Worm (Caenorhabditis elegans) whole organism, L1 larva: ENCODE data around the gene Y116F11A.3.

Experiments
- C16A3.4 ChIP-seq: fragments of 150-350 bp; optimal IDR thresholded peaks from 2 replicates; lab custom pipeline; 2014; ENCODE audit warnings: missing biosample characterization, missing genetic modification characterization
- aha-1 ChIP-seq: fragments of 150-350 bp; optimal IDR thresholded peaks from 2 replicates; lab custom pipeline; 2014; ENCODE audit warnings: missing biosample characterization, missing genetic modification characterization
- ceh-8 ChIP-seq: fragments of 200-800 bp; sonication (Bioruptor generic); optimal IDR thresholded peaks from 2 replicates; lab custom pipeline; 2018; ENCODE audit warnings: mild to moderate bottlenecking, missing genetic modification characterization, moderate library complexity, missing compliant biosample characterization
- dpl-1 ChIP-seq, 3 experiments: fragments of 150-350 bp in 2 of 3; sonication (generic microtip) in 1 of 3; optimal IDR thresholded peaks; 2 replicates each; lab custom pipeline; 2014 to 2017; ENCODE audit warnings: missing biosample characterization in 3 of 3, missing genetic modification characterization in 3 of 3, missing genetic modification reagents in 3 of 3
- dsc-1 ChIP-seq: sonication (generic microtip); optimal IDR thresholded peaks from 2 replicates; lab custom pipeline; 2016; ENCODE audit warnings: mild to moderate bottlenecking, missing genetic modification characterization, missing compliant biosample characterization
- efl-3 ChIP-seq: fragments of 200-800 bp; sonication (Bioruptor generic); optimal IDR thresholded peaks from 2 replicates; lab custom pipeline; 2018; ENCODE audit warnings: mild to moderate bottlenecking, missing genetic modification characterization, missing compliant biosample characterization
- elt-3 ChIP-seq, 6 experiments: fragments of 150-350 bp in 1 of 6; sonication (generic microtip); optimal IDR thresholded peaks; 2 replicates each; lab custom pipeline; 2017 to 2018; ENCODE audit warnings: missing biosample characterization in 6 of 6, missing genetic modification characterization in 6 of 6, inconsistent platforms in 1 of 6
- grh-1 ChIP-seq: fragments of 200-800 bp; sonication (Bioruptor generic); IDR thresholded peaks from 2 replicates; pipeline ENCODE4 v1.3.6; 2022; ENCODE audit warnings: missing genetic modification reagents, missing genetic modification characterization, missing compliant biosample characterization
- isw-1 ChIP-seq: fragments of 200-800 bp; sonication (Bioruptor generic); IDR thresholded peaks from 2 replicates; pipeline ENCODE4 v1.3.6; 2022; ENCODE audit warnings: missing genetic modification characterization, missing compliant biosample characterization
- lin-14 ChIP-seq: fragments of 200-800 bp; sonication (Bioruptor generic); optimal IDR thresholded peaks from 2 replicates; lab custom pipeline; 2018; ENCODE audit warnings: mild to moderate bottlenecking, missing genetic modification characterization, moderate library complexity, missing compliant biosample characterization
- lin-35 ChIP-seq, 2 experiments: fragments of 150-350 bp; optimal IDR thresholded peaks; 2 replicates each; lab custom pipeline; 2014; ENCODE audit warnings: missing biosample characterization in 2 of 2, missing genetic modification characterization in 2 of 2, missing genetic modification reagents in 2 of 2
- nhr-12 ChIP-seq: sonication (generic microtip); optimal IDR thresholded peaks from 2 replicates; lab custom pipeline; 2017; ENCODE audit warnings: missing biosample characterization, missing genetic modification characterization
- nhr-90 ChIP-seq: sonication (generic microtip); optimal IDR thresholded peaks from 2 replicates; lab custom pipeline; 2016; ENCODE audit warnings: mild to moderate bottlenecking, missing genetic modification characterization, missing compliant biosample characterization; ENCODE audit not compliant: poor library complexity
- pag-3 ChIP-seq: sonication (generic microtip); optimal IDR thresholded peaks from 2 replicates; lab custom pipeline; 2017; ENCODE audit warnings: missing genetic modification characterization, mild to moderate bottlenecking, missing compliant biosample characterization, antibody characterized with exemption, borderline replicate concordance; ENCODE audit not compliant: insufficient read depth
- pax-3 ChIP-seq: fragments of 200-800 bp; sonication (Bioruptor generic); optimal IDR thresholded peaks from 2 replicates; lab custom pipeline; 2018; ENCODE audit warnings: mild to moderate bottlenecking, missing genetic modification characterization, moderate library complexity, missing compliant biosample characterization
- rnt-1 ChIP-seq: sonication (generic microtip); optimal IDR thresholded peaks from 2 replicates; lab custom pipeline; 2016; ENCODE audit warnings: mild to moderate bottlenecking, missing genetic modification characterization, moderate library complexity, missing compliant biosample characterization
- snu-23 ChIP-seq: sonication (generic microtip); optimal IDR thresholded peaks from 2 replicates; lab custom pipeline; 2016; ENCODE audit warnings: missing genetic modification characterization, missing compliant biosample characterization
- sup-37 ChIP-seq: fragments of 200-800 bp; sonication (Bioruptor generic); optimal IDR thresholded peaks from 2 replicates; lab custom pipeline; 2018; ENCODE audit warnings: mild to moderate bottlenecking, missing genetic modification characterization, missing compliant biosample characterization
- unc-130 ChIP-seq: fragments of 150-350 bp; optimal IDR thresholded peaks from 2 replicates; lab custom pipeline; 2017; ENCODE audit warnings: missing biosample characterization, missing genetic modification characterization, inconsistent platforms
- unc-62 ChIP-seq: fragments of 150-350 bp; optimal IDR thresholded peaks from 2 replicates; lab custom pipeline; 2014; ENCODE audit warnings: missing biosample characterization, missing genetic modification reagents, missing genetic modification characterization
- vab-15 ChIP-seq: sonication (generic microtip); optimal IDR thresholded peaks from 2 replicates; lab custom pipeline; 2017; ENCODE audit warnings: missing genotype, mild to moderate bottlenecking, missing genetic modification characterization, missing compliant biosample characterization
- zag-1 ChIP-seq: fragments of 150-350 bp; optimal IDR thresholded peaks from 2 replicates; lab custom pipeline; 2014; ENCODE audit warnings: missing biosample characterization, missing genetic modification characterization
- ztf-11 ChIP-seq, 2 experiments: sonication (generic microtip); optimal IDR thresholded peaks; 2 replicates each; lab custom pipeline; 2016 to 2017; ENCODE audit warnings: missing genetic modification characterization in 2 of 2, missing biosample characterization in 1 of 2, missing compliant biosample characterization in 1 of 2

Gene Y116F11A.3

DNA sequence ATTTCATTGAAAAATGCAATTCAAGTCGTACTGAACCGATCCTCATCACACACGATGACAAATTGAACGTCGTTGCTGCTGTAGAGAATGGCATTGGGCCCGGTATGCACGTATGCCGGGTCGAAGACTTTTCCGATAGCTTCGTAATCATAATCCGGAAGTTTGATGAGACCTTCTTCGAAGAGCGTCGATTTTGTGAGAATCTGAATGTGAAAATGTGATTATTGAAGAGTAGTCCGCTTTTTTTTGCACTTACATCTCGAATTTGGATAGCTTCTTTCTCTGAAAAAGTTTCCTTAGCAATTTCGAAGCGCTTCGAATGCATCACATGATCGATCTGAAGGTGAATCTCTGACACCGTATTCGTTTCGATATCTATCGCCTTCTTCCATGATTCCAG is 48.4 kb downstream of the Y116F11A.3 start, which contains the start of gene fbxa-118:
TSS of gene fbxa-118 (minus strand) at position 101 of the 400 bp plus-strand sequence.
- TF ChIP-seq rnt-1 (tag; lab: Kevin White, UChicago), result no peak
- no peak for TF ChIP-seq unc-130 (tag; lab: Kevin White, UChicago)
- TF ChIP-seq unc-62 (GFP tag; lab: Kevin White, UChicago), result no peak
- TF ChIP-seq elt-3 (tag; optimal IDR thresholded peaks at IDR 0.05; lab: Kevin White, UChicago), result no peak
- TF ChIP-seq C16A3.4 (tag; lab: Kevin White, UChicago), result no peak
- TF ChIP-seq pax-3, result no peak
- TF ChIP-seq snu-23 (GFP tag; lab: Kevin White, UChicago), result no peak
- no peak for TF ChIP-seq efl-3
- TF ChIP-seq pag-3 (tag; lab: Kevin White, UChicago), result no peak
- no peak for TF ChIP-seq ztf-11 (tag; optimal IDR thresholded peaks at IDR 0.05; lab: Kevin White, UChicago)
- TF ChIP-seq nhr-12 (tag; lab: Kevin White, UChicago), result no peak
- no peak for TF ChIP-seq dsc-1 (tag; lab: Kevin White, UChicago)
- TF ChIP-seq aha-1 (tag; lab: Kevin White, UChicago), result no peak
- no peak for TF ChIP-seq nhr-90 (tag; lab: Kevin White, UChicago)
- no peak for TF ChIP-seq zag-1 (tag; lab: Kevin White, UChicago)
- TF ChIP-seq dpl-1 (GFP tag; optimal IDR thresholded peaks at IDR 0.05; lab: Kevin White, UChicago), result no peak

DNA sequence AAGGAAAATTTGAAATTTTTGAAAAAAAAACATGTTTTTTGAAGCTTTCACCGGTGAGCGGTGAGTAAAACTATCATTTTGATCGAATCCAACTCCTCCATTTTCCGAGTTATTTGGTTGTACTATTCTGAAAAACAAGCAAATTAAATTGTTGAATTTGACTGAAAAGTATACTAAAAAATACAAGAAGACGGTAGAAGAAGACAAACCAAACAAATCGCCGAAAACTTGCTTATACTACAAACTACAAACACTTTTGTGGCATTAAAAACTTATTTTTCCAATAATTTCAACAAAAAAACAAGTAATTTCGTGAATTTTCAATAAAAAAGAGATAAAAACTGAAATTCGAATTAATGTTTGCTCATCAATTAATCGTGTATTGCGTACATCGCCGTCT is 49.8 kb downstream of the Y116F11A.3 start, which contains the start of gene fbxa-194:
TSS of gene fbxa-194 (minus strand) at position 101 of the 400 bp plus-strand sequence.
- TF ChIP-seq grh-1 (GFP tag; lab: Robert Waterston, UW) (no peak), sup-37 (GFP tag; lab: Kevin White, UChicago) (no peak)

DNA sequence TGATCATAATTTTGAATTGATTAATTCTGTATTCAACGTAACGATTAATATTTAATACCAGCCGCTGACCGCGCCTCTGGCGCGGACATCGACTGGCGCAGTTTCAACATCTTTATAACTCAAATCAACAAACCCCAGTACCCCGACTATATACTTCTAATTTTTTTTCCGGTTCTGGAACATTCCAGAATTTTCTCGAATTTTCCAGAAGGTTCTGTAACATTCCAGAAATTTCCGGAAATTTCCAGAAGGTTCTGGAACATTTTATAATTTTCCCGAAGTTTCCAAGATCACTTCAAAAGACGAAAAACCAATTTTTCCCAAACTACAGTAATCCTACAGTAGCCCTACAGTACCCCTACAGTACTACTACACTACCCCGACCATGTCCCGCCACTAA is 50.4 kb downstream of the Y116F11A.3 start:
- no peak for TF ChIP-seq lin-14 (GFP tag; lab: Kevin White, UChicago)
- no peak for TF ChIP-seq ceh-8
- TF ChIP-seq lin-35 (GFP tag; optimal IDR thresholded peaks at IDR 0.05; lab: Kevin White, UChicago), result no peak
- no peak for TF ChIP-seq isw-1 (GFP tag; lab: Robert Waterston, UW)
- TF ChIP-seq zag-1 (tag; lab: Kevin White, UChicago), result no peak
- no peak for TF ChIP-seq vab-15 (tag; lab: Kevin White, UChicago)
- TF ChIP-seq, all 84 proteins: peak for 0
